Worm (Caenorhabditis elegans) whole organism, L3 larva: Measurements from ENCODE around the gene jmjd-3.1.
A peak's percentile ranks its signal among the peaks of the same experiment; 100 is the strongest.

Experiments used
- ama-1 ChIP-seq: fragments of 150-350 bp; optimal IDR thresholded peaks from 2 replicates; lab custom pipeline; 2018
- ceh-9 ChIP-seq: sonication (generic microtip); optimal IDR thresholded peaks from 2 replicates; lab custom pipeline; 2018; ENCODE audit warnings: missing biosample characterization, missing genetic modification characterization
- elt-1 ChIP-seq: fragments of 150-350 bp; optimal IDR thresholded peaks from 2 replicates; lab custom pipeline; 2014; ENCODE audit warnings: missing biosample characterization, missing genetic modification characterization
- elt-3 ChIP-seq, 3 experiments: fragments of 150-350 bp in 1 of 3; sonication (generic microtip) in 2 of 3; optimal IDR thresholded peaks; 2 replicates in 2 of 3; 4 replicates in 1 of 3; lab custom pipeline; 2014 to 2017; ENCODE audit warnings: missing biosample characterization in 3 of 3, missing genetic modification characterization in 3 of 3
- eor-1 ChIP-seq, 2 experiments: fragments of 150-350 bp; optimal IDR thresholded peaks; 2 replicates each; lab custom pipeline; 2014 to 2018; ENCODE audit warnings: missing biosample characterization in 2 of 2, missing genetic modification characterization in 2 of 2
- mdl-1 ChIP-seq: fragments of 150-350 bp; optimal IDR thresholded peaks from 2 replicates; lab custom pipeline; 2014; ENCODE audit warnings: missing biosample characterization, missing genetic modification characterization
- nfya-1 ChIP-seq: sonication (generic microtip); optimal IDR thresholded peaks from 2 replicates; lab custom pipeline; 2017; ENCODE audit warnings: missing genetic modification characterization, mild to moderate bottlenecking, missing compliant biosample characterization, antibody characterized with exemption, moderate library complexity; ENCODE audit not compliant: insufficient read depth
- nhr-237 ChIP-seq: fragments of 150-350 bp; optimal IDR thresholded peaks from 2 replicates; lab custom pipeline; 2014; ENCODE audit warnings: missing biosample characterization, missing genetic modification characterization
- pha-4 ChIP-seq: fragments of 150-350 bp; optimal IDR thresholded peaks from 2 replicates; lab custom pipeline; 2014; ENCODE audit warnings: missing biosample characterization, missing genetic modification reagents, missing genetic modification characterization
- unc-62 ChIP-seq: fragments of 150-350 bp; sonication (generic microtip); optimal IDR thresholded peaks from 4 replicates; lab custom pipeline; 2014; ENCODE audit warnings: missing biosample characterization, missing genetic modification reagents, missing genetic modification characterization

DNA sequence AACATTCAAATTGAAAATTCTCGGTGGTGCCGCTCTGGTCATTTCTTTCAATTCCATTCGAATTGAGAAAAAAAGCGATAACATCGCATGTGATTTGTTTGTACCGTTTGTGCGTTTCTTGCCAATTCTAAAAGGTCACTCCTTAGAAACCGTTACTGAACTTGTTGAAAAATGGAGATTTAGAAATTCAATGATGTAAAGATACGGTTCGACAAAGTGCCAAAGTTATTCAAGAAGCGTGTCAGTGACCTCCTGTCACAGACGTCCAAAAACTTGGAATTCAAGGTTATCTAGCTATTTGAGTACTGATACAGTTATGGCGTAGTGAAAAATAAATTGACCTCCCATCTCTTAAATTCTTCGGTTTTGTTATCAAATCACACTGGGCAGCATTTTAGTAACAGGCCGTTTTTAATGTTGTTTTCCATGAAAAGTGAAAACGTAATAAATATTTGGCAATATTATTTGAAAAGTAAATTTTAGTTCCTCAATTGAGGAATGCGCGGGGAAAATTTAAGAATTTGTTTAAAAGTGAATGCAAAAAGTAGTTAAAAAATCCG, 14.1 kb downstream of the jmjd-3.1 start:
- TF ChIP-seq elt-3 (tag; optimal IDR thresholded peaks at IDR 0.05; lab: Kevin White, UChicago) (no peak), unc-62 (GFP tag; lab: Kevin White, UChicago) (no peak), nfya-1 (tag; lab: Kevin White, UChicago) (no peak), ceh-9 (tag; lab: Kevin White, UChicago) (no peak), eor-1 (tag; optimal IDR thresholded peaks at IDR 0.05; lab: Kevin White, UChicago) (no peak), ama-1 (no peak), pha-4 (no peak), nhr-237 (tag; lab: Kevin White, UChicago) (no peak), mdl-1 (tag; lab: Kevin White, UChicago) (no peak), elt-1 (tag; lab: Kevin White, UChicago) (peak; percentile 51)
